Worm (Caenorhabditis elegans) whole organism, L4 larva: ENCODE data around the gene F01D4.8.

ENCODE experiments used
- D1046.2 ChIP-seq: fragments of 200-800 bp; sonication (Bioruptor generic); IDR thresholded peaks from 2 replicates; pipeline ENCODE4 v1.3.6; 2022; ENCODE audit warnings: missing genetic modification characterization, missing compliant biosample characterization
- F44E2.7 ChIP-seq: fragments of 200-800 bp; sonication (Bioruptor generic); IDR thresholded peaks from 2 replicates; pipeline ENCODE4 v2.1.2; 2022; ENCODE audit warnings: missing genetic modification characterization, missing compliant biosample characterization
- T20F7.1 ChIP-seq: fragments of 200-800 bp; sonication (Bioruptor generic); optimal IDR thresholded peaks from 2 replicates; lab custom pipeline; 2018; ENCODE audit warnings: mild to moderate bottlenecking, missing genetic modification characterization, missing compliant biosample characterization
- T26A8.4 ChIP-seq: fragments of 200-800 bp; sonication (Bioruptor generic); IDR thresholded peaks from 2 replicates; pipeline ENCODE4 v1.3.6; 2022; ENCODE audit warnings: missing genetic modification characterization, missing compliant biosample characterization
- ZK337.2 ChIP-seq: fragments of 200-800 bp; sonication (Bioruptor generic); IDR thresholded peaks from 2 replicates; pipeline ENCODE4 v1.3.6; 2022; ENCODE audit warnings: missing genetic modification reagents, missing genetic modification characterization, missing compliant biosample characterization
- ZK546.5 ChIP-seq, 2 experiments: sonication (generic microtip); optimal IDR thresholded peaks; 2 replicates each; lab custom pipeline; 2017; ENCODE audit warnings: missing biosample characterization in 2 of 2, missing genetic modification characterization in 2 of 2
- aha-1 ChIP-seq: fragments of 150-350 bp; peaks from one replicate; lab custom pipeline; 2014; ENCODE audit warnings: missing biosample characterization, missing genetic modification characterization
- attf-4 ChIP-seq: sonication (generic microtip); optimal IDR thresholded peaks from 3 replicates; lab custom pipeline; 2017; ENCODE audit warnings: missing biosample characterization, missing genetic modification characterization
- ceh-32 ChIP-seq: sonication (generic microtip); optimal IDR thresholded peaks from 2 replicates; lab custom pipeline; 2016; ENCODE audit warnings: mild to moderate bottlenecking, missing genetic modification characterization, missing compliant biosample characterization; ENCODE audit not compliant: poor library complexity
- ceh-82 ChIP-seq: sonication (generic microtip); optimal IDR thresholded peaks from 2 replicates; lab custom pipeline; 2017; ENCODE audit warnings: missing biosample characterization, missing genetic modification characterization
- ces-1 ChIP-seq: fragments of 150-350 bp; sonication (generic microtip); optimal IDR thresholded peaks from 4 replicates; lab custom pipeline; 2014; ENCODE audit warnings: missing biosample characterization, missing genetic modification reagents, missing genetic modification characterization
- daf-16 ChIP-seq, 3 experiments: sonication (generic microtip); optimal IDR thresholded peaks; 2 replicates each; lab custom pipeline; 2016 to 2017; ENCODE audit warnings: missing genetic modification characterization in 3 of 3, missing genetic modification reagents in 3 of 3, mild to moderate bottlenecking in 2 of 3, missing compliant biosample characterization in 2 of 3, missing biosample characterization in 1 of 3, moderate library complexity in 1 of 3
- daf-8 ChIP-seq: fragments of 200-800 bp; sonication (Bioruptor generic); IDR thresholded peaks from 2 replicates; pipeline ENCODE4 v1.3.6; 2022; ENCODE audit warnings: missing genetic modification characterization, missing compliant biosample characterization
- dmd-6 ChIP-seq: fragments of 200-800 bp; sonication (Bioruptor generic); IDR thresholded peaks from 2 replicates; pipeline ENCODE4 v1.3.6; 2022; ENCODE audit warnings: missing genetic modification reagents, missing genetic modification characterization, missing compliant biosample characterization
- dve-1 ChIP-seq: sonication (generic microtip); optimal IDR thresholded peaks from 2 replicates; lab custom pipeline; 2017; ENCODE audit warnings: antibody characterized with exemption, mild to moderate bottlenecking, missing genetic modification characterization, missing compliant biosample characterization; ENCODE audit not compliant: insufficient read depth
- egl-27 ChIP-seq: sonication (generic microtip); optimal IDR thresholded peaks from 3 replicates; lab custom pipeline; 2017; ENCODE audit warnings: missing biosample characterization, missing genetic modification reagents, missing genetic modification characterization
- gei-8 ChIP-seq: fragments of 200-800 bp; sonication (Bioruptor generic); optimal IDR thresholded peaks from 2 replicates; lab custom pipeline; 2018; ENCODE audit warnings: mild to moderate bottlenecking, missing genetic modification characterization, missing compliant biosample characterization
- hlh-11 ChIP-seq: fragments of 200-800 bp; sonication (Bioruptor generic); optimal IDR thresholded peaks from 2 replicates; lab custom pipeline; 2018; ENCODE audit warnings: mild to moderate bottlenecking, missing genetic modification characterization, missing compliant biosample characterization
- hlh-30 ChIP-seq: sonication (generic microtip); optimal IDR thresholded peaks from 2 replicates; lab custom pipeline; 2017; ENCODE audit warnings: antibody characterized with exemption, mild to moderate bottlenecking, missing genetic modification characterization, missing compliant biosample characterization; ENCODE audit not compliant: insufficient read depth
- hmg-1.1 ChIP-seq: fragments of 200-800 bp; sonication (Bioruptor generic); IDR thresholded peaks from 2 replicates; pipeline ENCODE4 v1.3.6; 2022; ENCODE audit warnings: missing genetic modification reagents, missing genetic modification characterization, missing compliant biosample characterization
- lim-7 ChIP-seq: fragments of 200-800 bp; sonication (Bioruptor generic); IDR thresholded peaks from 2 replicates; pipeline ENCODE4 v1.3.6; 2022; ENCODE audit warnings: missing genetic modification characterization, missing compliant biosample characterization
- lin-1 ChIP-seq: fragments of 200-800 bp; sonication (Bioruptor generic); IDR thresholded peaks from 2 replicates; pipeline ENCODE4 v1.3.6; 2022; ENCODE audit warnings: missing genetic modification reagents, missing genetic modification characterization, missing compliant biosample characterization
- lin-38 ChIP-seq: fragments of 200-800 bp; sonication (Bioruptor generic); IDR thresholded peaks from 2 replicates; pipeline ENCODE4 v1.3.6; 2022; ENCODE audit warnings: missing genetic modification reagents, missing genetic modification characterization, missing compliant biosample characterization
- lir-3 ChIP-seq: sonication (generic microtip); optimal IDR thresholded peaks from 2 replicates; lab custom pipeline; 2016; ENCODE audit warnings: mild to moderate bottlenecking, missing genetic modification characterization, missing compliant biosample characterization
- madf-5 ChIP-seq, 2 experiments: fragments of 200-800 bp; sonication (Bioruptor generic); IDR thresholded peaks; 2 replicates each; pipeline ENCODE4 v1.3.6; 2022; ENCODE audit warnings: missing compliant biosample characterization in 2 of 2, missing genetic modification characterization in 2 of 2
- mdl-1 ChIP-seq, 2 experiments: fragments of 150-350 bp in 1 of 2; sonication (generic microtip) in 1 of 2; optimal IDR thresholded peaks; 2 replicates each; lab custom pipeline; 2014 to 2017; ENCODE audit warnings: missing biosample characterization in 2 of 2, missing genetic modification characterization in 2 of 2
- mep-1 ChIP-seq: fragments of 150-350 bp; sonication (generic microtip); optimal IDR thresholded peaks from 3 replicates; lab custom pipeline; 2014; ENCODE audit warnings: missing biosample characterization, missing genetic modification characterization
- mxl-2 ChIP-seq: fragments of 200-800 bp; sonication (Bioruptor generic); conservative IDR thresholded peaks from 2 replicates; pipeline ENCODE4 v1.3.6; 2022; ENCODE audit warnings: missing genetic modification reagents, missing genetic modification characterization, missing compliant biosample characterization
- nhr-102 ChIP-seq: sonication (generic microtip); optimal IDR thresholded peaks from 2 replicates; lab custom pipeline; 2016; ENCODE audit warnings: mild to moderate bottlenecking, missing genetic modification characterization, moderate library complexity, missing compliant biosample characterization
- nhr-11 ChIP-seq: fragments of 150-350 bp; optimal IDR thresholded peaks from 2 replicates; lab custom pipeline; 2014; ENCODE audit warnings: missing biosample characterization, missing genetic modification characterization
- nhr-28 ChIP-seq: fragments of 150-350 bp; optimal IDR thresholded peaks from 2 replicates; lab custom pipeline; 2014; ENCODE audit warnings: missing biosample characterization, missing genetic modification characterization
- nhr-77 ChIP-seq: fragments of 150-350 bp; optimal IDR thresholded peaks from 2 replicates; lab custom pipeline; 2014; ENCODE audit warnings: missing biosample characterization, missing genetic modification characterization
- pha-4 ChIP-seq, 2 experiments: fragments of 150-350 bp in 1 of 2; fragments of 200-800 bp in 1 of 2; sonication (Bioruptor generic) in 1 of 2; IDR thresholded peaks in 1 of 2; optimal IDR thresholded peaks in 1 of 2; 2 replicates each; pipeline versions ENCODE4 v1.3.6 to Lab custom; 2014 to 2022; ENCODE audit warnings: missing genetic modification characterization in 2 of 2, missing genetic modification reagents in 2 of 2, missing biosample characterization in 1 of 2, missing compliant biosample characterization in 1 of 2
- pqm-1 ChIP-seq: sonication (generic microtip); optimal IDR thresholded peaks from 2 replicates; lab custom pipeline; 2017; ENCODE audit warnings: missing biosample characterization, missing genetic modification characterization
- saeg-2 ChIP-seq: fragments of 200-800 bp; sonication (Bioruptor generic); IDR thresholded peaks from 2 replicates; pipeline ENCODE4 v1.3.6; 2022; ENCODE audit warnings: missing genetic modification reagents, missing genetic modification characterization, missing compliant biosample characterization
- tag-97 ChIP-seq: fragments of 200-800 bp; sonication (Bioruptor generic); IDR thresholded peaks from 2 replicates; pipeline ENCODE4 v1.3.6; 2022; ENCODE audit warnings: missing genetic modification characterization, missing compliant biosample characterization
- tra-1 ChIP-seq: fragments of 200-800 bp; sonication (Bioruptor generic); IDR thresholded peaks from 2 replicates; pipeline ENCODE4 v1.3.6; 2022; ENCODE audit warnings: missing genetic modification reagents, missing genetic modification characterization, missing compliant biosample characterization
- unc-130 ChIP-seq: sonication (generic microtip); optimal IDR thresholded peaks from 2 replicates; lab custom pipeline; 2016; ENCODE audit warnings: missing genetic modification reagents, missing genetic modification characterization, missing compliant biosample characterization
- unc-62 ChIP-seq, 3 experiments: fragments of 150-350 bp in 1 of 3; sonication (generic microtip); optimal IDR thresholded peaks in 2 of 3; peaks in 1 of 3; 1 replicate in 1 of 3; 2 replicates in 2 of 3; lab custom pipeline; 2014 to 2017; ENCODE audit warnings: missing biosample characterization in 3 of 3, missing genetic modification characterization in 3 of 3, missing genetic modification reagents in 3 of 3, missing genotype in 1 of 3
- zfp-3 ChIP-seq: fragments of 200-800 bp; sonication (Bioruptor generic); conservative IDR thresholded peaks from 2 replicates; pipeline ENCODE4 v1.3.6; 2022; ENCODE audit warnings: missing genetic modification reagents, missing genetic modification characterization, missing compliant biosample characterization

Gene F01D4.8

DNA sequence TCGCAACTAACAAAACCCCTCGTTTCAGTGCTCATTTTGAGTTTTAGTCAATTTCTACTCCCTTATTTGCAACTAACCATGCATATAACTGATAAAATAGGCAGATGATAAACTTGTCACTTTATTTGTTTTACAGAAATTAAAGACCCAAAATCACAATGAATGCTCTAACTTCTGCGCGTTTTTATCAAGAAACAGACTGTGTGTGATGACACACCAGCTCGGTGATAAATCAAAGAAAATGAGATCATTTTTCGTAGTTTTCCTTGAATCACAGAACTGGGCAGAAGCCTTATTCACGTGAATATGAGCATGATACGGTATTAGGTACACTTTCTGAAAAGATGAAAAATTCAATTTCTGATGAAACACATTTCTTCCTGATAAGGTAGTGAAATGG, 10.2 kb upstream of the F01D4.8 start (continued):
- no peak for TF ChIP-seq lin-38 (GFP tag; lab: Robert Waterston, UW)
- peak; percentile 87 for TF ChIP-seq tra-1
- peak in 1 of 2 experiments; percentile 81 for TF ChIP-seq unc-62 (GFP tag; optimal IDR thresholded peaks at IDR 0.05 in 1 of 2; lab: Kevin White, UChicago)
- no peak for TF ChIP-seq unc-62 (tag; optimal IDR thresholded peaks at IDR 0.05; lab: Kevin White, UChicago)
- peak; percentile 91 for TF ChIP-seq hlh-11
- peak; percentile 84 for TF ChIP-seq lin-1 (GFP tag; lab: Robert Waterston, UW)
- no peak for TF ChIP-seq ZK337.2 (GFP tag; lab: Robert Waterston, UW)
- peak; percentile 71 for TF ChIP-seq nhr-102 (tag; lab: Kevin White, UChicago)
- TF ChIP-seq, all 104 proteins: peak for 18

DNA sequence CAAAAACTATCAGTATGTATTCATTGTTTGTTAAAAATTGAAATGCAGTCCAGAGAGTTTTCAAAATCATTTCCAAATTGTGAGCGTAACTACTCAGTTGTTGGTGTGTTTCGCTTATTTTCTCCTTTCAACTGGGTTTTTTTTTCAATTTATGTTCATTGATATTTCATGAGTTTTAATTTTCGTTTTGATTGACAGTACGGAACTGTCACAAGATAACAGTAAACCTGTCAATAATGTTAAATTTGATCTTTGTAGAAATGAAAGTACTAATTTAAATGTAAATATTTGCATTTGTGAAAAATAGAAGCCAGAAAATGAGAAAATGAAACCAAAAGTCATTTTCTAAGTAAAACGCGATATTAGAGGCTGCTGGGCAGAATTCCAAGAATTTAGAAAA, 9.7 kb upstream of the F01D4.8 start:
- TF ChIP-seq pqm-1 (tag; lab: Kevin White, UChicago) (no peak), daf-8 (GFP tag; lab: Robert Waterston, UW) (no peak), ces-1 (GFP tag; lab: Kevin White, UChicago) (no peak), hlh-30 (tag; lab: Kevin White, UChicago) (no peak), D1046.2 (GFP tag; lab: Robert Waterston, UW) (no peak), egl-27 (no peak), attf-4 (tag; lab: Kevin White, UChicago) (no peak), lim-7 (GFP tag; lab: Robert Waterston, UW) (no peak), daf-16 (GFP tag; optimal IDR thresholded peaks at IDR 0.05; lab: Kevin White, UChicago) (no peak), daf-16 (tag; optimal IDR thresholded peaks at IDR 0.05; lab: Kevin White, UChicago) (peak; percentile 69), hmg-1.1 (GFP tag; lab: Robert Waterston, UW) (no peak), nhr-77 (tag; lab: Kevin White, UChicago) (no peak), mdl-1 (tag; optimal IDR thresholded peaks at IDR 0.05; lab: Kevin White, UChicago) (no peak), nhr-28 (tag; lab: Kevin White, UChicago) (peak; percentile 3), ceh-32 (tag; lab: Kevin White, UChicago) (no peak), ZK546.5 (tag; optimal IDR thresholded peaks at IDR 0.05; lab: Kevin White, UChicago) (no peak), lin-1 (GFP tag; lab: Robert Waterston, UW) (no peak), dmd-6 (GFP tag; lab: Robert Waterston, UW) (peak; percentile 82), aha-1 (tag; lab: Kevin White, UChicago) (peak; percentile 44)

DNA sequence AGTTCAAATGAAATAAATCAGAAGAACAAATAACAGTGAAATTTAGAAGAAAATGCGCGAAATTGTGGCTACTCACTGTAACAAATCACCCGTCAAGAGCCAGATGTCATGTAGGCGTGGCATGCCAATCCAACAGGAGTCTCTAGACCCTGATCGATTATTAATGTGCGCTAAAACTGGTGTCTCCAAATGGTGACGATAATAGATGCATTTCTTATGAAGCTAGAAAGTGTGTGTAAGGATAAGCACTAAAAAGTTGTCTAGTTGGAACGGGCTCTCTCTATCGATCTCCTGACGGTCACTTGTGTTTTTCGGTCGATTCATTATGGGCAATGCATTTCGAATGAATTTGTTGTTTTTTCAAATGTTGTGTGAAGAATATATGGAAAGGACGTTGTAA, 8.9 kb upstream of the F01D4.8 start, which contains the start of gene mec-3:
TSS of gene mec-3 (minus strand) at position 101 of the 400 bp plus-strand sequence.
- no peak for TF ChIP-seq hmg-1.1 (GFP tag; lab: Robert Waterston, UW)
- TF ChIP-seq tag-97 (GFP tag; lab: Robert Waterston, UW) = no peak
- TF ChIP-seq mxl-2 (GFP tag; lab: Robert Waterston, UW) = no peak
- no peak for TF ChIP-seq nhr-11 (tag; lab: Kevin White, UChicago)
- TF ChIP-seq T20F7.1 (GFP tag; lab: Kevin White, UChicago) = no peak
- no peak for TF ChIP-seq lir-3 (tag; lab: Kevin White, UChicago)
- TF ChIP-seq dve-1 = no peak

DNA sequence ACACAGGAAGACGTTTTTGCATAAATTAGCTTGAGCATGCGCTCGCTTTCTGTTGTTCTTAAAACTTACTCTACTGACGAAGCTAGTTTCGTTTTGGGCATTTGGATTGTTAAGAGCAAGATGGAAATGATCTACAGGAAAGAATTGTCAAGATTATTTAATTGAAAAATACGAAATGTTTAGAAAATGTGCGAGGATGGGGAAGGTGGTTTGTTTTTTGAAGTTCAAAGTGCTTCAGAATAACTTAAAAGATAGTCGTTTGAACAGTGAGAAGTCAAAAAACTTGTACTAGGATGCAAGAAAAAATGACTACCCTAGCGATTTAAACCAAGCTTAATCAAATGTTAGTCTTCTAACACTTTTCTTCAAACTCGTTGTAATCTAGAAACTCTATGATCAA, 4.2 kb upstream of the F01D4.8 start, which contains the start of gene srb-17:
TSS of gene srb-17 (minus strand) at position 101 of the 400 bp plus-strand sequence.
- no peak for TF ChIP-seq unc-130 (GFP tag; lab: Kevin White, UChicago)

DNA sequence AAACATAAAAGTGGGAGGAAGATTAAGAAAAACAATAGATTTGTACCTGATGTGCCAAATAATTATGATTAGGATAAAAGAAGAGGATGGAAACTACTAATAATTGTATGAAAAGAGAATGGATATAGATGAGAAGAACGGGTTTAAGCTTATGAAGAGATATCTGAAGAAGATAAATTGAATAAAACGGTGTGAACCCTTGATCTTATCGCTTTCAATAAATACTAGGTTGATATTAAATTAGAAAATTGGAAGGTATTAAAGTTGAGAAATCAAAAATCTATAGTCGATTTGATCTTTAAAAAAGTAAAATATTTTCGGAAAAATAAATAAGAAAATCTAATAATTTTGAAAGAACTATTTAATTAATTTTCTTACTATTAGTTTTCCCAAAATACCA, 3.1 kb downstream of the F01D4.8 start, which contains the start of gene F13B12.4:
TSS of gene F13B12.4 (minus strand) at position 101 of the 400 bp plus-strand sequence.
- TF ChIP-seq nhr-11 (tag; lab: Kevin White, UChicago) (no peak), tra-1 (no peak), lir-3 (tag; lab: Kevin White, UChicago) (no peak), gei-8 (GFP tag; lab: Kevin White, UChicago) (no peak), ceh-82 (tag; lab: Kevin White, UChicago) (no peak), saeg-2 (GFP tag; lab: Robert Waterston, UW) (no peak), F44E2.7 (GFP tag; lab: Robert Waterston, UW) (no peak), madf-5 (GFP tag; IDR thresholded peaks at IDR 0.05; lab: Robert Waterston, UW) (no peak), pha-4 (GFP tag; IDR thresholded peaks at IDR 0.05; lab: Robert Waterston, UW) (no peak), pha-4 (tag; optimal IDR thresholded peaks at IDR 0.05; lab: Kevin White, UChicago) (no peak), T26A8.4 (GFP tag; lab: Robert Waterston, UW) (no peak), mep-1 (tag; lab: Kevin White, UChicago) (no peak), zfp-3 (no peak), aha-1 (tag; lab: Kevin White, UChicago) (no peak)
